Fruit fly (Drosophila melanogaster) whole organism, embryonic: Measurements from ENCODE around the gene CG44000.

Experiments
- Aef1 ChIP-seq: fragments of 200-800 bp; sonication (Bioruptor generic); IDR thresholded peaks from 3 replicates; pipeline ENCODE4 v1.3.6; 2022; ENCODE audit warnings: missing biosample characterization, missing genetic modification characterization
- Atf-2 ChIP-seq: fragments of 200-800 bp; sonication (Bioruptor generic); optimal IDR thresholded peaks from 2 replicates; lab custom pipeline; 2016; ENCODE audit warnings: missing biosample characterization, missing genetic modification characterization
- CG11456 ChIP-seq: fragments of 200-800 bp; sonication (Bioruptor generic); IDR thresholded peaks from 3 replicates; pipeline ENCODE4 v1.3.6; 2022; ENCODE audit warnings: missing biosample characterization, missing genetic modification characterization
- CG11695 ChIP-seq: fragments of 200-800 bp; sonication (Bioruptor generic); IDR thresholded peaks from 3 replicates; pipeline ENCODE4 v1.3.6; 2022; ENCODE audit warnings: missing biosample characterization, missing genetic modification characterization
- CG12769 ChIP-seq: fragments of 200-800 bp; sonication (Bioruptor generic); optimal IDR thresholded peaks from 2 replicates; lab custom pipeline; 2019; ENCODE audit warnings: missing biosample characterization, mild to moderate bottlenecking, missing genetic modification characterization, moderate library complexity
- CG14050 ChIP-seq: fragments of 200-800 bp; sonication (Bioruptor generic); IDR thresholded peaks from 3 replicates; pipeline ENCODE4 v1.3.6; 2022; ENCODE audit warnings: missing biosample characterization, missing genetic modification characterization
- CG1602 ChIP-seq: fragments of 200-800 bp; sonication (Bioruptor generic); optimal IDR thresholded peaks from 3 replicates; lab custom pipeline; 2016; ENCODE audit warnings: missing biosample characterization, missing genetic modification characterization
- CG16815 ChIP-seq: fragments of 200-800 bp; sonication (Bioruptor generic); optimal IDR thresholded peaks from 3 replicates; lab custom pipeline; 2017; ENCODE audit warnings: missing biosample characterization, mild to moderate bottlenecking, missing genetic modification characterization
- CG17612 ChIP-seq: fragments of 200-800 bp; sonication (Bioruptor generic); IDR thresholded peaks from 2 replicates; pipeline ENCODE4 v1.3.6; 2022; ENCODE audit warnings: missing biosample characterization, missing genetic modification characterization
- CG2202 ChIP-seq: fragments of 200-800 bp; sonication (Bioruptor generic); optimal IDR thresholded peaks from 2 replicates; lab custom pipeline; 2018; ENCODE audit warnings: missing biosample characterization, mild to moderate bottlenecking, missing genetic modification characterization
- CG2712 ChIP-seq: fragments of 200-800 bp; optimal IDR thresholded peaks from 3 replicates; lab custom pipeline; 2019; ENCODE audit warnings: missing biosample characterization, mild to moderate bottlenecking, missing genetic modification characterization, moderate library complexity
- CG2875 ChIP-seq: fragments of 200-800 bp; sonication (Bioruptor generic); optimal IDR thresholded peaks from 2 replicates; lab custom pipeline; 2017; ENCODE audit warnings: missing biosample characterization, mild to moderate bottlenecking, missing genetic modification characterization, missing genetic modification reagents
- CG34422 ChIP-seq: fragments of 200-800 bp; sonication (Bioruptor generic); IDR thresholded peaks from 3 replicates; pipeline ENCODE4 v1.3.6; 2022; ENCODE audit warnings: missing biosample characterization, missing genetic modification characterization
- CG4282 ChIP-seq: fragments of 200-800 bp; sonication (Bioruptor generic); optimal IDR thresholded peaks from 2 replicates; lab custom pipeline; 2016; ENCODE audit warnings: missing biosample characterization, missing genetic modification characterization
- CG4617 ChIP-seq: fragments of 200-800 bp; sonication (Bioruptor generic); optimal IDR thresholded peaks from 3 replicates; lab custom pipeline; 2016; ENCODE audit warnings: missing biosample characterization, missing genetic modification characterization, borderline replicate concordance
- CG6175 ChIP-seq: fragments of 200-800 bp; sonication (Bioruptor generic); IDR thresholded peaks from 3 replicates; pipeline ENCODE4 v1.3.6; 2022; ENCODE audit warnings: missing biosample characterization, missing genetic modification characterization
- CG6272 ChIP-seq: fragments of 200-800 bp; sonication (Bioruptor generic); IDR thresholded peaks from 2 replicates; pipeline ENCODE4 v1.3.6; 2022; ENCODE audit warnings: missing biosample characterization, missing genetic modification characterization
- CG7839 ChIP-seq: fragments of 200-800 bp; sonication (Bioruptor generic); optimal IDR thresholded peaks from 3 replicates; lab custom pipeline; 2018; ENCODE audit warnings: missing biosample characterization, mild to moderate bottlenecking, missing genetic modification characterization, moderate library complexity
- CG7928 ChIP-seq: fragments of 200-800 bp; sonication (Bioruptor generic); optimal IDR thresholded peaks from 2 replicates; lab custom pipeline; 2017; ENCODE audit warnings: missing biosample characterization, mild to moderate bottlenecking, missing genetic modification characterization
- CG8290 ChIP-seq, 3 experiments: fragments of 200-800 bp; sonication (Bioruptor generic); optimal IDR thresholded peaks; 2 replicates each; lab custom pipeline; 2016 to 2019; ENCODE audit warnings: missing biosample characterization in 3 of 3, missing genetic modification characterization in 3 of 3, mild to moderate bottlenecking in 2 of 3, moderate library complexity in 1 of 3
- CG8924 ChIP-seq: fragments of 200-800 bp; optimal IDR thresholded peaks from 3 replicates; lab custom pipeline; 2019; ENCODE audit warnings: missing biosample characterization, mild to moderate bottlenecking, missing genetic modification characterization, moderate library complexity
- CG9727 ChIP-seq: fragments of 200-800 bp; sonication (Bioruptor generic); optimal IDR thresholded peaks from 3 replicates; lab custom pipeline; 2017; ENCODE audit warnings: missing biosample characterization, mild to moderate bottlenecking, missing genetic modification characterization
- CoRest ChIP-seq: fragments of 200-800 bp; sonication (Bioruptor generic); optimal IDR thresholded peaks from 3 replicates; lab custom pipeline; 2018; ENCODE audit warnings: missing biosample characterization, mild to moderate bottlenecking, missing genetic modification characterization, moderate library complexity
- D ChIP-seq, 2 experiments: fragments of 200-800 bp in 1 of 2; fragments of >200 bp in 1 of 2; sonication (Bioruptor generic) in 1 of 2; optimal IDR thresholded peaks; 2 replicates in 1 of 2; 3 replicates in 1 of 2; lab custom pipeline; 2017; ENCODE audit warnings: mild to moderate bottlenecking in 1 of 2, missing biosample characterization in 1 of 2, missing genetic modification characterization in 1 of 2, missing genetic modification reagents in 1 of 2
- HHEX ChIP-seq: fragments of 200-800 bp; sonication (Bioruptor generic); optimal IDR thresholded peaks from 3 replicates; lab custom pipeline; 2017; ENCODE audit warnings: missing biosample characterization, mild to moderate bottlenecking, missing genetic modification characterization, missing genetic modification reagents
- HLH3B ChIP-seq: fragments of 200-800 bp; sonication (Bioruptor generic); IDR thresholded peaks from 2 replicates; pipeline ENCODE4 v1.3.6; 2022; ENCODE audit warnings: missing biosample characterization, missing genetic modification characterization
- Hmr ChIP-seq: fragments of 200-800 bp; sonication (Bioruptor generic); optimal IDR thresholded peaks from 3 replicates; lab custom pipeline; 2017; ENCODE audit warnings: mild to moderate bottlenecking, missing biosample characterization, missing genetic modification reagents, missing genetic modification characterization
- Hr51 ChIP-seq, 2 experiments: fragments of 200-800 bp; sonication (Bioruptor generic); optimal IDR thresholded peaks; 2 replicates in 1 of 2; 3 replicates in 1 of 2; lab custom pipeline; 2016 to 2018; ENCODE audit warnings: missing biosample characterization in 2 of 2, missing genetic modification characterization in 2 of 2, mild to moderate bottlenecking in 1 of 2, moderate library complexity in 1 of 2
- Med ChIP-seq: fragments of 200-800 bp; sonication (Bioruptor generic); peaks from one replicate; lab custom pipeline; 2016; ENCODE audit warnings: missing biosample characterization, missing genetic modification characterization, mild to moderate bottlenecking, inconsistent platforms, moderate library complexity
- Trl ChIP-seq, 3 experiments: fragments of >200 bp in 2 of 3; fragments of 200-800 bp in 1 of 3; sonication (Bioruptor generic) in 1 of 3; optimal IDR thresholded peaks; 2 replicates in 1 of 3; 3 replicates in 2 of 3; lab custom pipeline; 2016 to 2017; ENCODE audit warnings: missing biosample characterization in 1 of 3, missing genetic modification characterization in 1 of 3
- caup ChIP-seq: fragments of 200-800 bp; sonication (Bioruptor generic); optimal IDR thresholded peaks from 3 replicates; lab custom pipeline; 2017; ENCODE audit warnings: missing biosample characterization, mild to moderate bottlenecking, missing genetic modification characterization, moderate library complexity; ENCODE audit not compliant: severe bottlenecking
- chinmo ChIP-seq: fragments of 200-800 bp; sonication (Bioruptor generic); IDR thresholded peaks from 4 replicates; pipeline ENCODE4 v1.3.6; 2022; ENCODE audit warnings: missing biosample characterization, missing genetic modification characterization; ENCODE audit not compliant: partially characterized antibody
- crp ChIP-seq, 2 experiments: fragments of 200-800 bp; sonication (Bioruptor generic); optimal IDR thresholded peaks; 2 replicates in 1 of 2; 3 replicates in 1 of 2; lab custom pipeline; 2017; ENCODE audit warnings: missing biosample characterization in 2 of 2, missing genetic modification characterization in 2 of 2, mild to moderate bottlenecking in 1 of 2, moderate library complexity in 1 of 2
- fu2 ChIP-seq: fragments of 200-800 bp; sonication (Bioruptor generic); optimal IDR thresholded peaks from 2 replicates; lab custom pipeline; 2016; ENCODE audit warnings: missing biosample characterization, missing genetic modification characterization
- kay ChIP-seq: fragments of 200-800 bp; sonication (Bioruptor generic); optimal IDR thresholded peaks from 2 replicates; lab custom pipeline; 2016; ENCODE audit warnings: missing biosample characterization, missing genetic modification characterization
- lbe ChIP-seq: fragments of 200-800 bp; sonication (Bioruptor generic); optimal IDR thresholded peaks from 2 replicates; lab custom pipeline; 2016; ENCODE audit warnings: missing biosample characterization, mild to moderate bottlenecking, missing genetic modification characterization
- nmo ChIP-seq: fragments of 200-800 bp; sonication (Bioruptor generic); optimal IDR thresholded peaks from 2 replicates; lab custom pipeline; 2018; ENCODE audit warnings: missing biosample characterization, mild to moderate bottlenecking, missing genetic modification characterization, moderate library complexity
- pan ChIP-seq, 4 experiments: fragments of >200 bp in 3 of 4; fragments of 200-800 bp in 1 of 4; sonication (Bioruptor generic) in 1 of 4; optimal IDR thresholded peaks in 3 of 4; IDR thresholded peaks in 1 of 4; 2 replicates each; pipeline versions ENCODE4 v1.3.6 to Lab custom; 2017 to 2022; ENCODE audit warnings: missing biosample characterization in 2 of 4, missing genetic modification characterization in 2 of 4, mixed read lengths in 1 of 4
- pfk ChIP-seq: fragments of 200-800 bp; sonication (Bioruptor generic); optimal IDR thresholded peaks from 2 replicates; lab custom pipeline; 2018; ENCODE audit warnings: missing biosample characterization, mild to moderate bottlenecking, missing genetic modification characterization, moderate library complexity
- rib ChIP-seq: fragments of 200-800 bp; sonication (Bioruptor generic); IDR thresholded peaks from 2 replicates; pipeline ENCODE4 v1.3.6; 2022; ENCODE audit warnings: missing biosample characterization, missing genetic modification characterization
- scrt ChIP-seq: fragments of 200-800 bp; sonication (Bioruptor generic); optimal IDR thresholded peaks from 2 replicates; lab custom pipeline; 2018; ENCODE audit warnings: missing biosample characterization, mild to moderate bottlenecking, missing genetic modification characterization, moderate library complexity
- sd ChIP-seq: fragments of 200-800 bp; sonication (Bioruptor generic); optimal IDR thresholded peaks from 3 replicates; lab custom pipeline; 2018; ENCODE audit warnings: missing biosample characterization, mild to moderate bottlenecking, missing genetic modification characterization, moderate library complexity
- sens-2 ChIP-seq: fragments of 200-800 bp; sonication (Bioruptor generic); IDR thresholded peaks from 2 replicates; pipeline ENCODE4 v1.3.6; 2022; ENCODE audit warnings: missing biosample characterization, missing genetic modification characterization
- shn ChIP-seq: fragments of 200-800 bp; sonication (Bioruptor generic); optimal IDR thresholded peaks from 3 replicates; lab custom pipeline; 2016; ENCODE audit warnings: missing biosample characterization, missing genetic modification characterization
- sisA ChIP-seq: fragments of 200-800 bp; sonication (Bioruptor generic); IDR thresholded peaks from 2 replicates; pipeline ENCODE4 v1.3.6; 2022; ENCODE audit warnings: missing biosample characterization, missing genetic modification characterization
- zfh2 ChIP-seq: fragments of 200-800 bp; sonication (Bioruptor generic); optimal IDR thresholded peaks from 2 replicates; lab custom pipeline; 2016; ENCODE audit warnings: missing biosample characterization, missing genetic modification characterization

Gene CG44000

DNA sequence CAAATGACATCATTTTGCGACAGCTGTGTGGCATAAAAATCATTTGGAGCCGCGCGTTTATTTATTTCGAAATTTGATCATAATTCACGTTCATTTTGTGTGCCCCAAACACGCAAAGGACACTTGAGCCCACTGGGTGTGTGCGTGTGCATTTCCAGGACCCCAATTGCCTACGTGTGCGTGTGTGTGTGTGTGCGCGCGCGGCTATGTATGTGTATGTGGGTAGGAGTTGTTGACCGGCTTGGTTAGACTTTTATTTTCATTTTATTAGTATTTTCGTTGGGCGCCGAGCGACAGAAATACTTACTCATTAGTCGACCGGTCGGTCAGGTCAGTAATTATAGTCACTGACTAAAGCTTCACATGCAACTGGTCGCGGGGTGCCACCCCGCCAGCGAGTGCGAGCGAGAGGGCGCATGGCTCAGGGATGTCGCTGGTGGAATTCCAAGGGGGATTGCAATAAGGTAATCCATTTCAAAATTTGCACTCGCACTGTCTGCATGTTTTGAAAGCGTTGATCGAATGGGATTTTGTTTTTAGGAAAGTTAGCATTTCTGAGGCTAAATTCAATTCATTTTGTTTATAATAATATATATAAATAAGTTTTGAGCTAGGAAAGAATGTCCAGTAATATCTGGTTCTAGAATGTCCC, 551 bp downstream of the CG44000 start (continued):
- no peak for TF ChIP-seq CG4282
- no peak for TF ChIP-seq D (optimal IDR thresholded peaks at IDR 0.05; lab: Kevin White, UChicago)
- TF ChIP-seq D (GFP tag; optimal IDR thresholded peaks at IDR 0.05; lab: Kevin White, UChicago), result peak; percentile 46
- TF ChIP-seq rib (GFP tag; lab: Robert Waterston, UW), result peak; percentile 50; the same call in 1 of the 2 replicates
- peak; percentile 23; the same call in 1 of the 2 replicates for TF ChIP-seq CG6272 (GFP tag; lab: Robert Waterston, UW)
- TF ChIP-seq scrt (GFP tag; lab: Kevin White, UChicago), result peak; percentile 76
- TF ChIP-seq sd (tag; lab: Kevin White, UChicago), result peak; percentile 60
- no peak for TF ChIP-seq CG2875 (GFP tag; lab: Kevin White, UChicago)
- TF ChIP-seq CG6175 (GFP tag; lab: Robert Waterston, UW), result no peak
- peak; percentile 4 for TF ChIP-seq fu2
- TF ChIP-seq HHEX (GFP tag; lab: Kevin White, UChicago), result peak; percentile 69
- TF ChIP-seq CG12769, result peak; percentile 8
- TF ChIP-seq CG34422 (GFP tag; lab: Robert Waterston, UW), result peak; percentile 56; the same call in 1 of the 3 replicates
- TF ChIP-seq sens-2, result no peak
- peak; percentile 50; the same call in 2 of the 3 replicates for TF ChIP-seq CG14050
- TF ChIP-seq Med, result peak; percentile 76
- peak in 1 of 2 experiments; percentile 45 for TF ChIP-seq Hr51 (GFP tag; optimal IDR thresholded peaks at IDR 0.05; lab: Kevin White, UChicago)
- TF ChIP-seq CG7928 (GFP tag; lab: Kevin White, UChicago), result no peak
- TF ChIP-seq CG2712 (tag; lab: Kevin White, UChicago), result peak; percentile 40
- TF ChIP-seq CG11695 (GFP tag; lab: Robert Waterston, UW), result peak; percentile 62
- no peak for TF ChIP-seq Trl (optimal IDR thresholded peaks at IDR 0.05; lab: Kevin White, UChicago)
- peak; percentile 46 for TF ChIP-seq Trl (GFP tag; optimal IDR thresholded peaks at IDR 0.05; lab: Kevin White, UChicago)
- TF ChIP-seq pan (optimal IDR thresholded peaks at IDR 0.05; lab: Kevin White, UChicago), result no peak
- TF ChIP-seq pan (GFP tag; optimal IDR thresholded peaks at IDR 0.05 in 1 of 2, IDR thresholded peaks at IDR 0.05 in 1 of 2), result peak in 1 of 2 experiments; percentile 62
- TF ChIP-seq CG16815 (GFP tag; lab: Kevin White, UChicago), result peak; percentile 29
- TF ChIP-seq chinmo (GFP tag; lab: Robert Waterston, UW), result 0 out of 4 replicates have a peak, but pooled peaks have one; percentile 40
- no peak for TF ChIP-seq kay (GFP tag; lab: Kevin White, UChicago)
- peak; percentile 25; the same call in 1 of the 3 replicates for TF ChIP-seq Aef1 (GFP tag; lab: Robert Waterston, UW)
- peak; percentile 2 for TF ChIP-seq CG1602
- no peak for TF ChIP-seq pfk
- peak; percentile 69 for TF ChIP-seq sisA (GFP tag; lab: Robert Waterston, UW)
- TF ChIP-seq CG8924, result peak; percentile 4
- TF ChIP-seq Atf-2, result no peak
- no peak for TF ChIP-seq CG4617 (GFP tag; lab: Kevin White, UChicago)
- no peak for TF ChIP-seq CG2202 (tag; lab: Kevin White, UChicago)
- TF ChIP-seq crp (GFP tag; optimal IDR thresholded peaks at IDR 0.05; lab: Kevin White, UChicago), result no peak
- peak; percentile 78 for TF ChIP-seq CG11456 (GFP tag; lab: Robert Waterston, UW)
- peak; percentile 15 for TF ChIP-seq shn (GFP tag; lab: Kevin White, UChicago)
- 0 out of 2 replicates have a peak, but pooled peaks have one; percentile 41 for TF ChIP-seq CG17612 (GFP tag; lab: Robert Waterston, UW)
- peak; percentile 28 for TF ChIP-seq CG9727
- TF ChIP-seq nmo (GFP tag; lab: Kevin White, UChicago), result peak; percentile 27
- peak; percentile 65 for TF ChIP-seq CG7839 (tag; lab: Kevin White, UChicago)
- peak; percentile 40 for TF ChIP-seq Hmr (GFP tag; lab: Kevin White, UChicago)
- peak; percentile 9 for TF ChIP-seq caup
- no peak for TF ChIP-seq CG8290 (GFP tag; optimal IDR thresholded peaks at IDR 0.05; lab: Kevin White, UChicago)
- TF ChIP-seq CG8290 (tag; optimal IDR thresholded peaks at IDR 0.05; lab: Kevin White, UChicago), result peak in 1 of 2 experiments; percentile 73
- TF ChIP-seq zfh2 (GFP tag; lab: Kevin White, UChicago), result peak; percentile 37
- peak; percentile 43 for TF ChIP-seq lbe
- TF ChIP-seq HLH3B (GFP tag; lab: Robert Waterston, UW), result peak; percentile 43; the same call in 1 of the 2 replicates
- peak; percentile 52 for TF ChIP-seq CoRest
